Worm (Caenorhabditis elegans) whole organism, young adult: Measurements from ENCODE around the gene ant-1.4.

ENCODE experiments used
- B0261.1 ChIP-seq: sonication (generic microtip); optimal IDR thresholded peaks from 2 replicates; lab custom pipeline; 2016; ENCODE audit warnings: mild to moderate bottlenecking, missing genetic modification characterization, moderate library complexity, missing compliant biosample characterization
- C17E4.6 ChIP-seq: fragments of 200-800 bp; sonication (Bioruptor generic); IDR thresholded peaks from 2 replicates; pipeline ENCODE4 v1.3.6; 2022; ENCODE audit warnings: missing genetic modification reagents, missing genetic modification characterization, missing compliant biosample characterization
- F22D6.2 ChIP-seq: sonication (generic microtip); optimal IDR thresholded peaks from 2 replicates; lab custom pipeline; 2016; ENCODE audit warnings: mild to moderate bottlenecking, missing genetic modification characterization, missing compliant biosample characterization
- F23B12.7 ChIP-seq: sonication (generic microtip); optimal IDR thresholded peaks from 2 replicates; lab custom pipeline; 2017; ENCODE audit warnings: missing genetic modification characterization, mild to moderate bottlenecking, missing compliant biosample characterization, antibody characterized with exemption, moderate library complexity; ENCODE audit not compliant: insufficient read depth
- F37B4.10 ChIP-seq: fragments of 200-800 bp; sonication (Bioruptor generic); IDR thresholded peaks from 2 replicates; pipeline ENCODE4 v1.3.6; 2022; ENCODE audit warnings: missing genetic modification characterization, missing compliant biosample characterization
- F39B2.1 ChIP-seq: fragments of 200-800 bp; sonication (Bioruptor generic); IDR thresholded peaks from 2 replicates; pipeline ENCODE4 v1.3.6; 2022; ENCODE audit warnings: missing genetic modification reagents, missing genetic modification characterization, missing compliant biosample characterization
- Y53F4B.3 ChIP-seq: fragments of 200-800 bp; sonication (Bioruptor generic); IDR thresholded peaks from 2 replicates; pipeline ENCODE4 v1.3.6; 2022; ENCODE audit warnings: missing genetic modification reagents, missing genetic modification characterization, missing compliant biosample characterization
- aptf-2 ChIP-seq: fragments of 200-800 bp; sonication (Bioruptor generic); conservative IDR thresholded peaks from 2 replicates; pipeline ENCODE4 v1.3.6; 2022; ENCODE audit warnings: missing genetic modification reagents, missing genetic modification characterization, missing compliant biosample characterization
- aptf-3 ChIP-seq: fragments of 200-800 bp; sonication (Bioruptor generic); IDR thresholded peaks from 2 replicates; pipeline ENCODE4 v1.3.6; 2022; ENCODE audit warnings: missing genetic modification characterization, missing compliant biosample characterization
- athp-1 ChIP-seq: sonication (generic microtip); optimal IDR thresholded peaks from 2 replicates; lab custom pipeline; 2017; ENCODE audit warnings: mild to moderate bottlenecking, missing genetic modification characterization, missing compliant biosample characterization
- ccch-3 ChIP-seq: fragments of 200-800 bp; sonication (Bioruptor generic); optimal IDR thresholded peaks from 2 replicates; lab custom pipeline; 2018; ENCODE audit warnings: mild to moderate bottlenecking, missing genetic modification characterization, missing compliant biosample characterization
- cebp-2 ChIP-seq: fragments of 200-800 bp; sonication (Bioruptor generic); IDR thresholded peaks from 2 replicates; pipeline ENCODE4 v1.3.6; 2022; ENCODE audit warnings: missing genetic modification characterization, missing compliant biosample characterization
- ceh-100 ChIP-seq: fragments of 200-800 bp; sonication (Bioruptor generic); IDR thresholded peaks from 2 replicates; pipeline ENCODE4 v1.3.6; 2022; ENCODE audit warnings: missing genetic modification reagents, missing genetic modification characterization, missing compliant biosample characterization
- ceh-27 ChIP-seq: fragments of 200-800 bp; sonication (Bioruptor generic); optimal IDR thresholded peaks from 2 replicates; lab custom pipeline; 2018; ENCODE audit warnings: mild to moderate bottlenecking, missing genetic modification characterization, moderate library complexity, missing compliant biosample characterization
- ceh-79 ChIP-seq: sonication (generic microtip); optimal IDR thresholded peaks from 2 replicates; lab custom pipeline; 2017; ENCODE audit warnings: mild to moderate bottlenecking, missing genetic modification characterization, missing compliant biosample characterization
- chd-7 ChIP-seq: sonication (generic microtip); optimal IDR thresholded peaks from 2 replicates; lab custom pipeline; 2016; ENCODE audit warnings: mild to moderate bottlenecking, missing genetic modification characterization, moderate library complexity, missing compliant biosample characterization
- die-1 ChIP-seq: sonication (generic microtip); optimal IDR thresholded peaks from 2 replicates; lab custom pipeline; 2016; ENCODE audit warnings: missing genotype, mild to moderate bottlenecking, missing genetic modification characterization, missing compliant biosample characterization
- dox-1 ChIP-seq: fragments of 200-800 bp; sonication (Bioruptor generic); IDR thresholded peaks from 2 replicates; pipeline ENCODE4 v1.3.6; 2022; ENCODE audit warnings: missing genetic modification reagents, missing genetic modification characterization, missing compliant biosample characterization
- dpl-1 ChIP-seq: fragments of 150-350 bp; optimal IDR thresholded peaks from 2 replicates; lab custom pipeline; 2014; ENCODE audit warnings: missing biosample characterization, missing genetic modification reagents, missing genetic modification characterization
- efl-1 ChIP-seq: fragments of 150-350 bp; optimal IDR thresholded peaks from 2 replicates; lab custom pipeline; 2014; ENCODE audit warnings: missing biosample characterization, missing genetic modification reagents, missing genetic modification characterization
- ekl-4 ChIP-seq: fragments of 200-800 bp; sonication (Bioruptor generic); IDR thresholded peaks from 2 replicates; pipeline ENCODE4 v1.3.6; 2022; ENCODE audit warnings: missing genetic modification reagents, missing genetic modification characterization, missing compliant biosample characterization
- ets-4 ChIP-seq: fragments of 200-800 bp; sonication (Bioruptor generic); optimal IDR thresholded peaks from 2 replicates; lab custom pipeline; 2018; ENCODE audit warnings: mild to moderate bottlenecking, missing genetic modification characterization, missing compliant biosample characterization
- gei-17 ChIP-seq: fragments of 200-800 bp; sonication (Bioruptor generic); optimal IDR thresholded peaks from 2 replicates; lab custom pipeline; 2018; ENCODE audit warnings: mild to moderate bottlenecking, missing genetic modification characterization, missing compliant biosample characterization
- hlh-26 ChIP-seq: fragments of 200-800 bp; sonication (Bioruptor generic); conservative IDR thresholded peaks from 2 replicates; pipeline ENCODE4 v1.3.6; 2022; ENCODE audit warnings: missing genetic modification reagents, missing genetic modification characterization, missing compliant biosample characterization
- hmg-20 ChIP-seq: fragments of 200-800 bp; sonication (Bioruptor generic); IDR thresholded peaks from 2 replicates; pipeline ENCODE4 v1.3.6; 2022; ENCODE audit warnings: missing genetic modification reagents, missing genetic modification characterization, missing compliant biosample characterization
- hrde-1 ChIP-seq: sonication (generic microtip); optimal IDR thresholded peaks from 2 replicates; lab custom pipeline; 2016; ENCODE audit warnings: missing genetic modification characterization, mild to moderate bottlenecking, missing compliant biosample characterization, moderate library complexity, missing genotype, missing genetic modification reagents, borderline replicate concordance
- let-526 ChIP-seq: fragments of 200-800 bp; sonication (Bioruptor generic); IDR thresholded peaks from 2 replicates; pipeline ENCODE4 v1.3.6; 2022; ENCODE audit warnings: missing genetic modification reagents, missing genetic modification characterization, missing compliant biosample characterization
- lin-40 ChIP-seq: sonication (generic microtip); optimal IDR thresholded peaks from 2 replicates; lab custom pipeline; 2016; ENCODE audit warnings: missing genetic modification characterization, mild to moderate bottlenecking, missing compliant biosample characterization, missing genotype, missing genetic modification reagents
- lir-1 ChIP-seq: fragments of 200-800 bp; sonication (Bioruptor generic); conservative IDR thresholded peaks from 2 replicates; pipeline ENCODE4 v1.3.6; 2022; ENCODE audit warnings: missing genetic modification reagents, missing genetic modification characterization, missing compliant biosample characterization
- lsy-27 ChIP-seq: sonication (generic microtip); optimal IDR thresholded peaks from 2 replicates; lab custom pipeline; 2017; ENCODE audit warnings: missing genetic modification characterization, mild to moderate bottlenecking, missing compliant biosample characterization, antibody characterized with exemption, missing genotype, borderline replicate concordance; ENCODE audit not compliant: insufficient read depth
- madf-3 ChIP-seq: fragments of 200-800 bp; sonication (Bioruptor generic); IDR thresholded peaks from 2 replicates; pipeline ENCODE4 v1.3.6; 2022; ENCODE audit warnings: missing genetic modification reagents, missing genetic modification characterization, missing compliant biosample characterization
- madf-6 ChIP-seq: fragments of 200-800 bp; sonication (Bioruptor generic); IDR thresholded peaks from 2 replicates; pipeline ENCODE4 v1.3.6; 2022; ENCODE audit warnings: missing genetic modification reagents, missing genetic modification characterization, missing compliant biosample characterization
- madf-8 ChIP-seq: fragments of 200-800 bp; sonication (Bioruptor generic); conservative IDR thresholded peaks from 2 replicates; pipeline ENCODE4 v1.3.6; 2022; ENCODE audit warnings: missing genetic modification reagents, missing genetic modification characterization, missing compliant biosample characterization
- mcd-1 ChIP-seq: fragments of 200-800 bp; sonication (Bioruptor generic); IDR thresholded peaks from 2 replicates; pipeline ENCODE4 v1.3.6; 2022; ENCODE audit warnings: missing genetic modification reagents, missing genetic modification characterization, missing compliant biosample characterization
- mes-4 ChIP-seq: sonication (generic microtip); optimal IDR thresholded peaks from 2 replicates; lab custom pipeline; 2016; ENCODE audit warnings: missing genotype, missing genetic modification characterization, missing compliant biosample characterization
- mxl-1 ChIP-seq: sonication (generic microtip); optimal IDR thresholded peaks from 2 replicates; lab custom pipeline; 2016; ENCODE audit warnings: missing genetic modification characterization, missing compliant biosample characterization
- nfya-2 ChIP-seq: fragments of 200-800 bp; sonication (Bioruptor generic); IDR thresholded peaks from 2 replicates; pipeline ENCODE4 v1.3.6; 2022; ENCODE audit warnings: missing genetic modification reagents, missing genetic modification characterization, missing compliant biosample characterization
- nhr-80 ChIP-seq: sonication (generic microtip); optimal IDR thresholded peaks from 2 replicates; lab custom pipeline; 2016; ENCODE audit warnings: missing genetic modification characterization, missing compliant biosample characterization
- nhr-90 ChIP-seq: sonication (generic microtip); optimal IDR thresholded peaks from 2 replicates; lab custom pipeline; 2016; ENCODE audit warnings: missing genotype, mild to moderate bottlenecking, missing genetic modification characterization, missing compliant biosample characterization
- rcor-1 ChIP-seq: fragments of 200-800 bp; sonication (Bioruptor generic); IDR thresholded peaks from 2 replicates; pipeline ENCODE4 v1.3.6; 2022; ENCODE audit warnings: missing genetic modification reagents, missing genetic modification characterization, missing compliant biosample characterization
- rec-8 ChIP-seq, 2 experiments: sonication (generic microtip); optimal IDR thresholded peaks; 2 replicates each; lab custom pipeline; 2016; ENCODE audit warnings: mild to moderate bottlenecking in 2 of 2, missing genetic modification characterization in 2 of 2, missing genetic modification reagents in 2 of 2, missing genotype in 2 of 2, missing biosample characterization in 1 of 2, missing compliant biosample characterization in 1 of 2, moderate library complexity in 1 of 2
- sdz-38 ChIP-seq: sonication (generic microtip); optimal IDR thresholded peaks from 2 replicates; lab custom pipeline; 2016; ENCODE audit warnings: missing genotype, missing genetic modification characterization, missing compliant biosample characterization
- snpc-1.1 ChIP-seq: sonication (generic microtip); optimal IDR thresholded peaks from 2 replicates; lab custom pipeline; 2017; ENCODE audit warnings: missing genetic modification characterization, mild to moderate bottlenecking, missing compliant biosample characterization, antibody characterized with exemption, moderate library complexity, missing genotype, missing genetic modification reagents; ENCODE audit not compliant: insufficient read depth
- snpc-1.3 ChIP-seq: sonication (generic microtip); optimal IDR thresholded peaks from 2 replicates; lab custom pipeline; 2017; ENCODE audit warnings: missing genetic modification characterization, mild to moderate bottlenecking, missing compliant biosample characterization, antibody characterized with exemption, moderate library complexity, missing genotype, missing genetic modification reagents; ENCODE audit not compliant: insufficient read depth
- snpc-3.4 ChIP-seq: sonication (generic microtip); optimal IDR thresholded peaks from 2 replicates; lab custom pipeline; 2017; ENCODE audit warnings: missing genetic modification characterization, mild to moderate bottlenecking, missing compliant biosample characterization, antibody characterized with exemption, moderate library complexity, missing genotype, missing genetic modification reagents
- unc-130 ChIP-seq: sonication (generic microtip); optimal IDR thresholded peaks from 2 replicates; lab custom pipeline; 2016; ENCODE audit warnings: missing genetic modification reagents, missing genetic modification characterization, missing compliant biosample characterization
- xnd-1 ChIP-seq: sonication (generic microtip); optimal IDR thresholded peaks from 2 replicates; lab custom pipeline; 2016; ENCODE audit warnings: missing genotype, missing genetic modification reagents, missing genetic modification characterization, missing compliant biosample characterization
- ztf-6 ChIP-seq: fragments of 200-800 bp; sonication (Bioruptor generic); IDR thresholded peaks from 2 replicates; pipeline ENCODE4 v1.3.6; 2022; ENCODE audit warnings: missing genetic modification reagents, missing genetic modification characterization, missing compliant biosample characterization

ant-1.4 gene

ce11 chrIV:8498773-8499360 is 38.8 kb upstream of the ant-1.4 start, which contains the start of the genes acdh-13 and mesp-1 (continued):
- TF ChIP-seq F39B2.1 (GFP tag; lab: Robert Waterston, UW) (no peak), lin-40 (no peak), F22D6.2 (tag; lab: Kevin White, UChicago) (no peak), hrde-1 (tag; lab: Kevin White, UChicago) (no peak), chd-7 (tag; lab: Kevin White, UChicago) (no peak), B0261.1 (no peak), dpl-1 (GFP tag; lab: Kevin White, UChicago) (peak; percentile 80), xnd-1 (tag; lab: Kevin White, UChicago) (peak; percentile 91), efl-1 (GFP tag; lab: Kevin White, UChicago) (peak; percentile 93), madf-3 (GFP tag; lab: Robert Waterston, UW) (no peak), C17E4.6 (GFP tag; lab: Robert Waterston, UW) (no peak), ceh-100 (GFP tag; lab: Robert Waterston, UW) (peak; percentile 43; the same call in 1 of the 2 replicates), dox-1 (GFP tag; lab: Robert Waterston, UW) (peak; percentile 92), ccch-3 (GFP tag; lab: Kevin White, UChicago) (no peak), F37B4.10 (GFP tag; lab: Robert Waterston, UW) (no peak), nfya-2 (GFP tag; lab: Robert Waterston, UW) (no peak), mxl-1 (tag; lab: Kevin White, UChicago) (no peak), rcor-1 (GFP tag; lab: Robert Waterston, UW) (peak; percentile 76), gei-17 (no peak), die-1 (tag; lab: Kevin White, UChicago) (no peak), sdz-38 (tag; lab: Kevin White, UChicago) (no peak), athp-1 (peak; percentile 57), mcd-1 (GFP tag; lab: Robert Waterston, UW) (peak; percentile 58), cebp-2 (no peak), unc-130 (GFP tag; lab: Kevin White, UChicago) (peak; percentile 94), ztf-6 (no peak), snpc-3.4 (tag; lab: Kevin White, UChicago) (peak; percentile 81), ceh-79 (tag; lab: Kevin White, UChicago) (no peak), ets-4 (GFP tag; lab: Kevin White, UChicago) (no peak), ekl-4 (GFP tag; lab: Robert Waterston, UW) (peak; percentile 74), rec-8 (tag; optimal IDR thresholded peaks at IDR 0.05; lab: Kevin White, UChicago) (peak; percentile 25 to 28), let-526 (GFP tag; lab: Robert Waterston, UW) (no peak), F23B12.7 (tag; lab: Kevin White, UChicago) (no peak), snpc-1.1 (tag; lab: Kevin White, UChicago) (peak; percentile 40), aptf-2 (peak; percentile 45; the same call in 1 of the 2 replicates), madf-8 (peak; percentile 94), Y53F4B.3 (GFP tag; lab: Robert Waterston, UW) (no peak), hlh-26 (GFP tag; lab: Robert Waterston, UW) (no peak), snpc-1.3 (tag; lab: Kevin White, UChicago) (peak; percentile 81), nhr-80 (tag; lab: Kevin White, UChicago) (no peak), mes-4 (tag; lab: Kevin White, UChicago) (no peak), ceh-27 (GFP tag; lab: Kevin White, UChicago) (peak; percentile 21), nhr-90 (tag; lab: Kevin White, UChicago) (no peak), hmg-20 (GFP tag; lab: Robert Waterston, UW) (no peak), aptf-3 (GFP tag; lab: Robert Waterston, UW) (no peak), lir-1 (GFP tag; lab: Robert Waterston, UW) (peak; percentile 57; the same call in 1 of the 2 replicates), lsy-27 (tag; lab: Kevin White, UChicago) (no peak), madf-6 (GFP tag; lab: Robert Waterston, UW) (peak; percentile 97)
